Worm (Caenorhabditis elegans) whole organism, late embryonic: ENCODE measurements around the gene R02F11.10.

Source experiments
- C38D4.7 ChIP-seq: fragments of 200-800 bp; sonication (Bioruptor generic); optimal IDR thresholded peaks from 2 replicates; lab custom pipeline; 2018; ENCODE audit warnings: mild to moderate bottlenecking, missing genetic modification characterization, moderate library complexity, missing compliant biosample characterization
- F13H6.1 ChIP-seq: sonication (generic microtip); optimal IDR thresholded peaks from 2 replicates; lab custom pipeline; 2016; ENCODE audit warnings: missing genetic modification characterization, missing compliant biosample characterization
- K02D7.2 ChIP-seq: sonication (generic microtip); optimal IDR thresholded peaks from 2 replicates; lab custom pipeline; 2017; ENCODE audit warnings: mild to moderate bottlenecking, missing genetic modification characterization, missing compliant biosample characterization
- K09A11.1 ChIP-seq: sonication (generic microtip); optimal IDR thresholded peaks from 2 replicates; lab custom pipeline; 2017; ENCODE audit warnings: antibody characterized with exemption, mild to moderate bottlenecking, missing genetic modification characterization, missing compliant biosample characterization; ENCODE audit not compliant: insufficient read depth
- T23F11.4 ChIP-seq: fragments of 200-800 bp; sonication (Bioruptor generic); optimal IDR thresholded peaks from 2 replicates; lab custom pipeline; 2018; ENCODE audit warnings: mild to moderate bottlenecking, missing genetic modification characterization, missing compliant biosample characterization
- ahr-1 ChIP-seq: sonication (generic microtip); optimal IDR thresholded peaks from 2 replicates; lab custom pipeline; 2016; ENCODE audit warnings: missing genetic modification characterization, missing compliant biosample characterization
- ceh-18 ChIP-seq: sonication (generic microtip); optimal IDR thresholded peaks from 2 replicates; lab custom pipeline; 2016; ENCODE audit warnings: missing genetic modification characterization, missing compliant biosample characterization
- ceh-22 ChIP-seq: sonication (generic microtip); optimal IDR thresholded peaks from 2 replicates; lab custom pipeline; 2017; ENCODE audit warnings: missing biosample characterization, missing genetic modification characterization
- ceh-24 ChIP-seq: sonication (generic microtip); optimal IDR thresholded peaks from 2 replicates; lab custom pipeline; 2016; ENCODE audit warnings: mild to moderate bottlenecking, missing genetic modification characterization, missing compliant biosample characterization
- ceh-30 ChIP-seq: fragments of 150-350 bp; optimal IDR thresholded peaks from 2 replicates; lab custom pipeline; 2014; ENCODE audit warnings: missing biosample characterization, missing genetic modification characterization
- ceh-45 ChIP-seq: fragments of 200-800 bp; sonication (Bioruptor generic); IDR thresholded peaks from 2 replicates; pipeline ENCODE4 v1.3.6; 2022; ENCODE audit warnings: missing genetic modification reagents, missing genetic modification characterization, missing compliant biosample characterization
- ceh-6 ChIP-seq: fragments of 200-800 bp; sonication (Bioruptor generic); optimal IDR thresholded peaks from 2 replicates; lab custom pipeline; 2018; ENCODE audit warnings: mild to moderate bottlenecking, missing genetic modification characterization, missing compliant biosample characterization
- ceh-9 ChIP-seq: sonication (generic microtip); optimal IDR thresholded peaks from 2 replicates; lab custom pipeline; 2016; ENCODE audit warnings: mild to moderate bottlenecking, missing genetic modification characterization, inconsistent platforms, missing compliant biosample characterization
- che-1 ChIP-seq: sonication (generic microtip); optimal IDR thresholded peaks from 2 replicates; lab custom pipeline; 2016; ENCODE audit warnings: mild to moderate bottlenecking, missing genetic modification characterization, missing compliant biosample characterization
- elt-2 ChIP-seq: sonication (generic microtip); optimal IDR thresholded peaks from 2 replicates; lab custom pipeline; 2016; ENCODE audit warnings: missing genetic modification reagents, missing genetic modification characterization, missing compliant biosample characterization
- fax-1 ChIP-seq: sonication (generic microtip); optimal IDR thresholded peaks from 2 replicates; lab custom pipeline; 2016; ENCODE audit warnings: missing genotype, missing genetic modification characterization, missing compliant biosample characterization
- fkh-6 ChIP-seq: sonication (generic microtip); optimal IDR thresholded peaks from 2 replicates; lab custom pipeline; 2016; ENCODE audit warnings: missing genetic modification characterization, missing compliant biosample characterization
- gmeb-2 ChIP-seq: sonication (generic microtip); optimal IDR thresholded peaks from 2 replicates; lab custom pipeline; 2016; ENCODE audit warnings: missing genetic modification characterization, inconsistent platforms, missing compliant biosample characterization
- hlh-13 ChIP-seq: fragments of 200-800 bp; sonication (Bioruptor generic); optimal IDR thresholded peaks from 2 replicates; lab custom pipeline; 2018; ENCODE audit warnings: mild to moderate bottlenecking, missing genetic modification characterization, missing compliant biosample characterization
- hlh-15 ChIP-seq: sonication (generic microtip); optimal IDR thresholded peaks from 2 replicates; lab custom pipeline; 2016; ENCODE audit warnings: missing genetic modification characterization, missing compliant biosample characterization
- lim-6 ChIP-seq: sonication (generic microtip); optimal IDR thresholded peaks from 2 replicates; lab custom pipeline; 2016; ENCODE audit warnings: missing genetic modification characterization, missing compliant biosample characterization
- nhr-11 ChIP-seq: fragments of 150-350 bp; optimal IDR thresholded peaks from 2 replicates; lab custom pipeline; 2014; ENCODE audit warnings: missing biosample characterization, missing genetic modification characterization
- nhr-232 ChIP-seq: sonication (generic microtip); optimal IDR thresholded peaks from 2 replicates; lab custom pipeline; 2016; ENCODE audit warnings: missing genetic modification characterization, missing compliant biosample characterization
- odd-2 ChIP-seq: sonication (generic microtip); optimal IDR thresholded peaks from 2 replicates; lab custom pipeline; 2017; ENCODE audit warnings: antibody characterized with exemption, mild to moderate bottlenecking, missing genetic modification characterization, missing compliant biosample characterization
- pag-3 ChIP-seq: sonication (generic microtip); optimal IDR thresholded peaks from 2 replicates; lab custom pipeline; 2016; ENCODE audit warnings: missing compliant biosample characterization, missing genetic modification characterization, borderline replicate concordance
- pha-2 ChIP-seq: sonication (generic microtip); optimal IDR thresholded peaks from 2 replicates; lab custom pipeline; 2017; ENCODE audit warnings: mild to moderate bottlenecking, missing genetic modification characterization, missing compliant biosample characterization
- pha-4 ChIP-seq: fragments of 150-350 bp; optimal IDR thresholded peaks from 2 replicates; lab custom pipeline; 2018; ENCODE audit warnings: missing biosample characterization, missing genetic modification reagents, missing genetic modification characterization
- pros-1 ChIP-seq: fragments of 150-350 bp; optimal IDR thresholded peaks from 2 replicates; lab custom pipeline; 2014; ENCODE audit warnings: missing biosample characterization, missing genetic modification reagents, missing genetic modification characterization
- syd-9 ChIP-seq: sonication (generic microtip); optimal IDR thresholded peaks from 2 replicates; lab custom pipeline; 2016; ENCODE audit warnings: mild to moderate bottlenecking, missing genetic modification characterization, moderate library complexity, missing compliant biosample characterization
- ttx-3 ChIP-seq: sonication (generic microtip); optimal IDR thresholded peaks from 2 replicates; lab custom pipeline; 2016; ENCODE audit warnings: missing genetic modification reagents, missing genetic modification characterization, missing compliant biosample characterization
- unc-3 ChIP-seq, 2 experiments: fragments of 200-800 bp in 1 of 2; sonication (Bioruptor generic) in 1 of 2; sonication (generic microtip) in 1 of 2; conservative IDR thresholded peaks in 1 of 2; optimal IDR thresholded peaks in 1 of 2; 2 replicates each; pipeline versions ENCODE4 v1.3.6 to Lab custom; 2016 to 2022; ENCODE audit warnings: missing compliant biosample characterization in 2 of 2, missing genetic modification characterization in 2 of 2, missing genetic modification reagents in 1 of 2
- unc-55 ChIP-seq: sonication (generic microtip); optimal IDR thresholded peaks from 2 replicates; lab custom pipeline; 2017; ENCODE audit warnings: missing biosample characterization, missing genetic modification reagents, missing genetic modification characterization
- ztf-16 ChIP-seq: sonication (generic microtip); optimal IDR thresholded peaks from 2 replicates; lab custom pipeline; 2017; ENCODE audit warnings: missing genetic modification characterization, missing compliant biosample characterization

Gene R02F11.10

DNA sequence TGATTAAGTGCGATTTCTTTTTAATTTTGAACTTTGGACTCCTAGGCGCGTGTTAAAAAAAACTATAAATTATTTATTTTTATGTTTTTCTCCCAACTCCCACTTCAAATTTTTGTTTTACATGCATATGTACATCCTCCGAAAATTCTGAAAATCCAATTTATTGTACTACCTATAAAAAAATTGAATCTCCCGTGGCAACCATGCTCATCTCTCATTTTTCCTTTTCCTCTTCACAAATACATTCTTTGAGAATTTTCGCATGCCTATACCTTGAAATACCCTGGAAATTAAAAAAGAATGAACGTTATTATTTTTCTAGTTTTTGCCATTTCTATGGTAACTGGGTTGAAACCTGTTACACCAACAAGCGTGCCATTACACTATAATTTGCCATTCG lies at the start of gene R02F11.10:
TSS of gene R02F11.10 (plus strand) at position 301 of the 400 bp plus-strand sequence.
- no peak for TF ChIP-seq ceh-22 (tag; lab: Kevin White, UChicago)
- no peak for TF ChIP-seq fkh-6 (tag; lab: Kevin White, UChicago)
- TF ChIP-seq ceh-30 (tag; lab: Kevin White, UChicago), result no peak
- TF ChIP-seq nhr-11, result no peak
- no peak for TF ChIP-seq hlh-15 (tag; lab: Kevin White, UChicago)
- no peak for TF ChIP-seq unc-3 (GFP tag; conservative IDR thresholded peaks at IDR 0.05; lab: Robert Waterston, UW)
- TF ChIP-seq unc-3 (tag; optimal IDR thresholded peaks at IDR 0.05; lab: Kevin White, UChicago), result no peak
- no peak for TF ChIP-seq gmeb-2 (tag; lab: Kevin White, UChicago)
- no peak for TF ChIP-seq syd-9
- TF ChIP-seq hlh-13, result no peak
- TF ChIP-seq ceh-45 (GFP tag; lab: Robert Waterston, UW), result no peak

DNA sequence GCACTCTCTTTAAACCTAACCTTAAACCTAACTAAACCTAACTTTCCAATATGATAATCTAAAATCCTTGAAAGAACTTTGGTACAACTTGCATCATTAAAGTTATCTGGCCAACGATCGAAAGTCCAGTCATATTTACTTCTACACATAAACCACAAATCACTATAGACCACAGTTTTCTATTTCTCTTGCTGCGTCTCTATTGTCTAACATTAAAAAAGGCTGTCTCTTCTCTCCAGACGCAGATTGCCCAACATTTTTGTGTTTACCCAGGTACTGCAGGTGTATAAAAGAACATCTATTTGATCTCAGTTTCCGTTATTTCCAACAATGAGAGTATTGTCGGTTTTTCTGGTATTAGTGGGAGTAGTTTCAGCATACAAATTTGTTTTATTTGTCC lies 46.7 kb upstream of the R02F11.10 start, which contains the start of gene ugt-61:
TSS of gene ugt-61 (plus strand) at position 233 of the 400 bp plus-strand sequence.
- TF ChIP-seq fkh-6 (tag; lab: Kevin White, UChicago) (no peak), fax-1 (tag; lab: Kevin White, UChicago) (no peak), ttx-3 (tag; lab: Kevin White, UChicago) (no peak), pha-4 (no peak), C38D4.7 (no peak), ztf-16 (tag; lab: Kevin White, UChicago) (no peak), gmeb-2 (tag; lab: Kevin White, UChicago) (no peak), K09A11.1 (tag; lab: Kevin White, UChicago) (no peak), ceh-6 (GFP tag; lab: Kevin White, UChicago) (no peak), hlh-15 (tag; lab: Kevin White, UChicago) (no peak), unc-55 (no peak), hlh-13 (no peak), ceh-18 (no peak), ceh-9 (tag; lab: Kevin White, UChicago) (no peak)

DNA sequence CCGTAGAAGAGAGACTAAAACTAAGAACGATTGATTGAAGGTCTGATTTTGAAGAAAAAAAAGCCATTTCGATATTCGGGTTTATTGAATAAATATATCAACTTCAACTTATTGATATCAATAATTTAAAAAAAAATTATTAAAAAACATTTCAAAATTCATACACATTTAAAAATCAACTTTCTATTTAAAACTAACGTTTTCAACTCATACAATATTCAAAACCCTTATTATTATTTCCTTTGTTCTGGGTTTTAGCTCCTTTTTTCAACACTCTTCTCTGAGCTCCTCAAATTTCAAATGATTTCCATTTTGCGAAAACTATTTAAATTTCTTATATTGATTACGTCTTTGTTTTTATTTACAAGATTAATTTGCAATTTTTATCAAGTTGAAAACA lies 43.7 kb upstream of the R02F11.10 start, which contains the start of gene C18G1.7:
TSS of gene C18G1.7 (plus strand) at position 301 of the 400 bp plus-strand sequence.
- TF ChIP-seq pha-2 (tag; lab: Kevin White, UChicago), result no peak
- no peak for TF ChIP-seq elt-2
- TF ChIP-seq ztf-16 (tag; lab: Kevin White, UChicago), result no peak
- no peak for TF ChIP-seq che-1
- no peak for TF ChIP-seq nhr-232 (tag; lab: Kevin White, UChicago)
- TF ChIP-seq lim-6, result no peak
- TF ChIP-seq ahr-1 (tag; lab: Kevin White, UChicago), result no peak
- TF ChIP-seq odd-2 (tag; lab: Kevin White, UChicago), result no peak
- TF ChIP-seq F13H6.1 (tag; lab: Kevin White, UChicago), result no peak
- TF ChIP-seq pag-3, result no peak
- TF ChIP-seq hlh-13, result no peak

DNA sequence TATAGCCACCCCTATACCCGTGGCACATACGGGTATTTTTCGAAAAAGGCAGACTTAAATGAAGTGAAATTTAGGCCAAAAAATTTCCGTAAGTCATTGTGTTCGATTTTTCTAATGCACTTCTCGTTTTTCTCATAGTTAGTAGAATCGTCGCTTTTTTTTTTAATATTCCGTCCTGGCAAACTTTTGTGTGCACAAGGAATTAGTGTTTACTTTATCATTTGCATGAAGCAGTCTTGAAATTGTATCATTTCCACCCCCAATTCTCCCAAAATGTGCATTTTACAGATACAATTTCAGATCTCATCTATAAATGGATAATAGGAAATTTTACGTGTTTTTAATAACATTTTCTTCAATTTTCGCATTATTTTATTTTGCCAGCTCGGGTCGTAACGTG lies 38.6 kb upstream of the R02F11.10 start, which contains the start of gene C18G1.6:
TSS of gene C18G1.6 (plus strand) at position 301 of the 400 bp plus-strand sequence.
- TF ChIP-seq pros-1, result no peak
- no peak for TF ChIP-seq K02D7.2
- no peak for TF ChIP-seq fkh-6 (tag; lab: Kevin White, UChicago)
- no peak for TF ChIP-seq T23F11.4
- TF ChIP-seq ceh-22 (tag; lab: Kevin White, UChicago), result no peak
- TF ChIP-seq K09A11.1 (tag; lab: Kevin White, UChicago), result no peak
- TF ChIP-seq fax-1 (tag; lab: Kevin White, UChicago), result no peak
- no peak for TF ChIP-seq ceh-24 (tag; lab: Kevin White, UChicago)

DNA sequence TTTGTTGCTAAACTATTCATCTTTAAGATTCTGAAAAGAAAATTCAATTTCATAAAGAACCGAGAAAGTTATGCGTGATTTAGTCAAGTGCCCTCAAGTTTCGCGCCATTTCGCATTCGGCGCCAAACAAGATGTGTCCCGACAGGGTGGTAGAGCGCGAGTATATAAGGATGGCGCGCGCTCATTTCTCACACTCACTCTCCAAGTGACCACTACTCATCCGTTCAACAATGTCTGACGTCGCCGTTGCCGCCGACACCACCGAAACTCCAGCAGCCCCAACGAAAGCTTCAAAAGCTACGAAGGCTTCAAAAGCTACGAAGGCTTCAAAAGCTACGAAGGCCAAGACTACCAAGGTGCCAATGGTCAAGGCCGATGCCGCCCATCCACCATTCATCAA lies 34.8 kb upstream of the R02F11.10 start, which contains the start of gene hil-4:
TSS of gene hil-4 (plus strand) at position 191 of the 400 bp plus-strand sequence.
- TF ChIP-seq K09A11.1 (tag; lab: Kevin White, UChicago), result no peak
